Worm (Caenorhabditis elegans) whole organism, mixed stage, embryonic: ENCODE results near the gene T25B9.8.

Source experiments
- bed-3 ChIP-seq: fragments of 200-800 bp; sonication (Bioruptor generic); optimal IDR thresholded peaks from 3 replicates; lab custom pipeline; 2018; ENCODE audit warnings: mild to moderate bottlenecking, missing genetic modification characterization, moderate library complexity, missing compliant biosample characterization
- ces-1 ChIP-seq: fragments of 150-350 bp; optimal IDR thresholded peaks from 2 replicates; lab custom pipeline; 2014; ENCODE audit warnings: missing biosample characterization, missing genetic modification reagents, missing genetic modification characterization
- elt-3 ChIP-seq: fragments of 150-350 bp; optimal IDR thresholded peaks from 2 replicates; lab custom pipeline; 2014; ENCODE audit warnings: missing biosample characterization, missing genetic modification characterization
- ham-2 ChIP-seq: fragments of 200-800 bp; sonication (Bioruptor generic); optimal IDR thresholded peaks from 2 replicates; lab custom pipeline; 2018; ENCODE audit warnings: mild to moderate bottlenecking, missing genetic modification characterization, missing compliant biosample characterization
- mab-5 ChIP-seq: fragments of 150-350 bp; optimal IDR thresholded peaks from 2 replicates; lab custom pipeline; 2014; ENCODE audit warnings: missing biosample characterization, missing genetic modification characterization
- nhr-237 ChIP-seq: fragments of 150-350 bp; optimal IDR thresholded peaks from 2 replicates; lab custom pipeline; 2014; ENCODE audit warnings: missing biosample characterization, missing genetic modification characterization
- nhr-76 ChIP-seq: sonication (generic microtip); optimal IDR thresholded peaks from 2 replicates; lab custom pipeline; 2017; ENCODE audit warnings: missing biosample characterization, missing genetic modification characterization
- pha-4 ChIP-seq: fragments of 150-350 bp; optimal IDR thresholded peaks from 2 replicates; lab custom pipeline; 2018; ENCODE audit warnings: missing biosample characterization, missing genetic modification reagents, missing genetic modification characterization

DNA sequence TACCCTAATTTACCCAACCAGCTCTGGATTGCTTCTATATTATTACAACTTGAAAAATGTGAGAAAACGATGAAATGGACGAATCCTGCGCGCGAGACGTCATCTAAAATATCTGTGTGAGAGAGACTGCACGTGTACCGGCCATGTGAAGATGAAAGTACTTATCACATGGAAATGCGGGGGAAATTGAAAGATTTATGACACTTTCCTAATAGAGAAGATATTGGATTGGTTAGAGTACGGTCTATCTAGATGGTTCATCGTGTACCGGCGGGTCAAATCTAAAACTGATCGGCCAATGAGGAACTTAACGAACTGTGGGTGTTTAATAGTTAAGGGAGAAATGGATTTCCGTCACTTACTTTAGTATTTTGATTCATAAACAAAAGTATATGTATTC is 14.0 kb upstream of the T25B9.8 start:
- TF ChIP-seq nhr-76 (tag; lab: Kevin White, UChicago) (no peak), mab-5 (tag; lab: Kevin White, UChicago) (no peak), ham-2 (GFP tag; lab: Kevin White, UChicago) (no peak), bed-3 (no peak), nhr-237 (no peak), pha-4 (tag; lab: Kevin White, UChicago) (no peak), elt-3 (no peak), ces-1 (GFP tag; lab: Kevin White, UChicago) (no peak)
